Worm (Caenorhabditis elegans) whole organism, L4/young adult: Measurements from ENCODE around the gene swip-10.

ENCODE experiments used
- W03F9.2 ChIP-seq: fragments of 150-350 bp; optimal IDR thresholded peaks from 2 replicates; lab custom pipeline; 2014; ENCODE audit warnings: missing biosample characterization, missing genetic modification characterization
- dao-5 ChIP-seq: sonication (generic microtip); optimal IDR thresholded peaks from 2 replicates; lab custom pipeline; 2016; ENCODE audit warnings: missing genotype, missing genetic modification characterization, moderate library complexity, missing compliant biosample characterization

DNA sequence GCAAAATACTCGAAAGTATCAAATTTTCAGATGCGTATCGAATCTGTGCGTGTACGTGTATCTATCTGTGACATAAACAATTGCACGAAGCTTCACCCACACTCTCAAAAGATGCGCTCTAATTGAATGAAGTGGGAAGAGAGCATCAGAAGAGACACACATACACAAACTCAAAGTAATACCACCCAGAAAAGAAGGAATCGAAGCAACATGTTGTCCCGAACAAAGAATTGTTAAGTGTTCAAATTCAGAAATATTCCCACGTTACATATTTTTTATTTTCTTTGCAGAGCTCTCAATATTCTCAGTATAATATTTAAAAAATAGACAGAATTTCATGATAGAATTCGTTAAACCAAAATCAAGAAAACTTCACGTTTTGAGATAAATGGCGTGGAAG, 18.9 kb upstream of the swip-10 start:
- TF ChIP-seq dao-5 (tag; lab: Kevin White, UChicago) (no peak), W03F9.2 (no peak)
